Worm (Caenorhabditis elegans): ENCODE measurements around the gene F13E9.9.

The F13E9.9 gene

DNA sequence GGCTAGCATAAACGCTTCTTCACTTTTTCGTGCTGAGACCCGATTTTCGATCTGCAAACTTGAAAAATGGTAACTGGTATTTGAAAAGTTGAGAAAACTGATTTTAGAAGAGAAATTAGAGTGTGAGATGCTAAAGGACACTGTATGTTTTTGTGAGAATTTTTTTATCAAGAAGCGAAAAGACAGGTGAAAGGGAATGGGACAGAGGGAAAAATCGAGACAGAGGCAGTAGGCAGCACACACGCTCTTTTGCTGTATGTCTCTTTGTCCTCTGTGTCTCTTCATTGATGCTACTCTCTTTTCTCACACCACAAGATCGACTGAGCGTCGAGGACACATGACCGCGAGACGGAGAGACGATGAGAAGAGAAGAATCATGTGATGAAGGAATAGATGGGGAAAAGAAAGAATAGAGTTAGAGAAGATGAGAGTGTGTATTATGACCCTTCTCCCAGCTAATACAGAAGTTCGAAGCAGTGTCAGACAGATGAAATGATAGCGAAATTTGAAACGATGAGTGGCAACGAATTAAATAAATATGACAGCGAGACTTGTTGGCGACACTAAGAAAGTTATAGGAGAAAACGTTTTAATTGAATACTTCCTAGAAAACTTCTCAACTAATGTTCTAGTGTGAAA is 37.0 kb upstream of the F13E9.9 start, which contains the start of gene lgg-2 (continued):
- TF ChIP-seq pbrm-1 (GFP tag; IDR thresholded peaks at IDR 0.05) (peak; percentile 77; the same call in 1 of the 2 replicates), attf-5 (GFP tag; optimal IDR thresholded peaks at IDR 0.05) (peak; percentile 86), hsf-1 (GFP tag; IDR thresholded peaks at IDR 0.05) (no peak), ccch-3 (GFP tag; optimal IDR thresholded peaks at IDR 0.05) (no peak), egl-18 (GFP tag; IDR thresholded peaks at IDR 0.05) (no peak), ceh-91 (GFP tag; IDR thresholded peaks at IDR 0.05) (no peak), nhr-120 (GFP tag; IDR thresholded peaks at IDR 0.05) (no peak), F57C9.4 (tag; optimal IDR thresholded peaks at IDR 0.05) (no peak), repo-1 (tag; optimal IDR thresholded peaks at IDR 0.05) (peak; percentile 47), T07F8.4 (tag; optimal IDR thresholded peaks at IDR 0.05) (no peak), nfya-1 (tag; optimal IDR thresholded peaks at IDR 0.05; ENCODE audit: borderline replicate concordance, insufficient read depth) (no peak), unc-62 (GFP tag; optimal IDR thresholded peaks at IDR 0.05) (peak; percentile 68), snpc-3.4 (tag; optimal IDR thresholded peaks at IDR 0.05) (no peak), lsy-27 (tag; optimal IDR thresholded peaks at IDR 0.05; ENCODE audit: borderline replicate concordance, insufficient read depth) (no peak)

DNA sequence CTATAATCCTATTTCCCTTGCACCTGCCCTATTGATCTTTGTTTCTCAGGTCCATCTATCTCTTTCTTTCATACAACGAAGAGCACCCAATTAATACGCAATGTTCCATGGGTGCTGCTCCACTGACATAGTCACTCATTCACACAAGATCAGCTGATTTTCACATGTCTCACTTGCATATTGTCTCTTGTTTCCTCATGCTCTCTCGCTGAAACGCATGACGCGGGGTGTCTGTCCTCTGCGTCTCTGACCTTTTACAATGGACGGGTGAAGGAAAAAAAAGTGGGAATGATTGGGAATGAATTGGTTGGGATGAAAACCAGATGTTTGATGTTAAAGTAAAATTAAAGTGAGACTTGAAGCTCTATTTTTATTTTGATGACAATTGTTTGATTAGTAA is 36.3 kb upstream of the F13E9.9 start:
- TF ChIP-seq nhr-120 (GFP tag; IDR thresholded peaks at IDR 0.05) (no peak), mes-4 (tag; optimal IDR thresholded peaks at IDR 0.05) (no peak), egrh-3 (GFP tag; IDR thresholded peaks at IDR 0.05) (peak; percentile 29; the same call in 1 of the 2 replicates), ztf-22 (GFP tag; optimal IDR thresholded peaks at IDR 0.05) (peak; percentile 75), mel-28 (tag; optimal IDR thresholded peaks at IDR 0.05; ENCODE audit: borderline replicate concordance) (no peak), lir-1 (GFP tag; conservative IDR thresholded peaks at IDR 0.05) (peak; percentile 55), efl-1 (GFP tag; optimal IDR thresholded peaks at IDR 0.05) (no peak), ZK185.1 (tag; optimal IDR thresholded peaks at IDR 0.05; ENCODE audit: poor library complexity, severe bottlenecking) (peak; percentile 71), egl-44 (GFP tag; IDR thresholded peaks at IDR 0.05) (peak; percentile 74), ztf-3 (GFP tag; optimal IDR thresholded peaks at IDR 0.05) (no peak), ztf-6 (GFP tag; IDR thresholded peaks at IDR 0.05) (no peak), let-607 (tag; optimal IDR thresholded peaks at IDR 0.05) (peak in 1 of 2 experiments; percentile 14), tlf-1 (GFP tag; optimal IDR thresholded peaks at IDR 0.05) (peak; percentile 78), aptf-3 (GFP tag; IDR thresholded peaks at IDR 0.05) (no peak), ceh-40 (GFP tag; IDR thresholded peaks at IDR 0.05) (0 out of 2 replicates have a peak, but pooled peaks have one; percentile 27), sea-2 (GFP tag; IDR thresholded peaks at IDR 0.05) (no peak), C06A6.2 (GFP tag; conservative IDR thresholded peaks at IDR 0.05) (peak; percentile 66; the same call in 1 of the 2 replicates), nhr-90 (tag; optimal IDR thresholded peaks at IDR 0.05) (no peak), lin-54 (GFP tag; optimal IDR thresholded peaks at IDR 0.05) (peak; percentile 62), nhr-27 (tag; optimal IDR thresholded peaks at IDR 0.05) (no peak), ccch-3 (GFP tag; optimal IDR thresholded peaks at IDR 0.05) (no peak), lsl-1 (GFP tag; optimal IDR thresholded peaks at IDR 0.05) (no peak), ets-4 (GFP tag; optimal IDR thresholded peaks at IDR 0.05) (no peak), ama-1 (optimal IDR thresholded peaks at IDR 0.05) (peak; percentile 93), ama-1 (GFP tag; optimal IDR thresholded peaks at IDR 0.05) (no peak), somi-1 (GFP tag; optimal IDR thresholded peaks at IDR 0.05) (peak; percentile 91), lsy-27 (tag; optimal IDR thresholded peaks at IDR 0.05; ENCODE audit: borderline replicate concordance, insufficient read depth) (no peak), Y56A3A.18 (GFP tag; IDR thresholded peaks at IDR 0.05) (no peak), F33H1.4 (GFP tag; IDR thresholded peaks at IDR 0.05) (no peak), him-1 (tag; optimal IDR thresholded peaks at IDR 0.05) (no peak), B0019.2 (GFP tag; conservative IDR thresholded peaks at IDR 0.05) (no peak), repo-1 (tag; optimal IDR thresholded peaks at IDR 0.05) (no peak), F52B5.7 (tag; optimal IDR thresholded peaks at IDR 0.05) (peak; percentile 73), ztf-28 (GFP tag; IDR thresholded peaks at IDR 0.05) (no peak), rpc-1 (optimal IDR thresholded peaks at IDR 0.05) (no peak), rpc-1 (tag; optimal IDR thresholded peaks at IDR 0.05) (no peak), gei-17 (GFP tag; optimal IDR thresholded peaks at IDR 0.05) (no peak)
